Fruit fly (Drosophila melanogaster): ENCODE results near the gene Ag5r2.
A peak's percentile ranks its signal among the peaks of the same experiment; 100 is the strongest.

DNA sequence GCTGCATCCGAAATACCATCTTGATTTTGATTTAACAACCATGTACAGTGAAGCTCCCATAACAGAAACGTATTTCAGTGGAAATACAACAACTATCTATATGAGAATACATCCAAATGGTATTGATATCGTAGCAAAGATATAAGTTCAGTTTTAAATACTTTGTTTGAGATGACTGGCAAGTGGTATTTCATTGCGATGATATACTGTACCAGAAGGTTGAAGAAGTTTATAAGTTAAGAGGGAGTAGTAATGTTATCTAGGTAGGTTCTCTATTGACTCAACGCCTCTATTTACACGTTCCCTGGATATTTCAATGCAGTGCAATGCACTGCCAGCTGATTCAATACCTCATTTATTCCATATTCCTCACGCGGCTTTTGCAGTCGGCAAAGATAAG, 21.8 kb upstream of the Ag5r2 start:
- TF ChIP-seq Met (GFP tag; optimal IDR thresholded peaks at IDR 0.05) (no peak), dsx (GFP tag; optimal IDR thresholded peaks at IDR 0.05; ENCODE audit: poor library complexity, severe bottlenecking) (no peak), svp (GFP tag) (no peak), CG6854 (GFP tag; optimal IDR thresholded peaks at IDR 0.05) (no peak), esn (GFP tag; optimal IDR thresholded peaks at IDR 0.05) (no peak), CG3919 (GFP tag; optimal IDR thresholded peaks at IDR 0.05) (no peak), CG10631 (GFP tag; optimal IDR thresholded peaks at IDR 0.05) (peak; percentile 23), lz (GFP tag; optimal IDR thresholded peaks at IDR 0.05) (no peak), CG4318 (GFP tag; optimal IDR thresholded peaks at IDR 0.05) (no peak), Eip75B (GFP tag; optimal IDR thresholded peaks at IDR 0.05) (no peak), net (GFP tag; optimal IDR thresholded peaks at IDR 0.05) (no peak), cyc (GFP tag; optimal IDR thresholded peaks at IDR 0.05) (no peak)

Data from whole organism, prepupa.